Worm (Caenorhabditis elegans): ENCODE results near the gene spe-39.

spe-39 gene

ce11 chrV:6783044-6783625 lies 2.1 kb upstream of the spe-39 start:
- TF ChIP-seq ref-1 (GFP tag; conservative IDR thresholded peaks at IDR 0.05) (no peak), T22C8.4 (GFP tag; IDR thresholded peaks at IDR 0.05) (no peak), cog-1 (tag; optimal IDR thresholded peaks at IDR 0.05) (no peak), klf-2 (GFP tag; conservative IDR thresholded peaks at IDR 0.05) (no peak), ztf-23 (GFP tag; IDR thresholded peaks at IDR 0.05) (no peak), med-1 (GFP tag; optimal IDR thresholded peaks at IDR 0.05; ENCODE audit: insufficient read depth) (no peak), tab-1 (GFP tag; IDR thresholded peaks at IDR 0.05) (no peak), flt-1 (GFP tag; IDR thresholded peaks at IDR 0.05) (no peak), ztf-29 (GFP tag; IDR thresholded peaks at IDR 0.05) (no peak)

- TF ChIP-seq ztf-23 (GFP tag; IDR thresholded peaks at IDR 0.05) (no peak), ztf-29 (GFP tag; IDR thresholded peaks at IDR 0.05) (no peak), T22C8.4 (GFP tag; IDR thresholded peaks at IDR 0.05) (no peak), cog-1 (tag; optimal IDR thresholded peaks at IDR 0.05) (no peak), flt-1 (GFP tag; IDR thresholded peaks at IDR 0.05) (no peak), med-1 (GFP tag; optimal IDR thresholded peaks at IDR 0.05; ENCODE audit: insufficient read depth) (no peak), tab-1 (GFP tag; IDR thresholded peaks at IDR 0.05) (no peak), ref-1 (GFP tag; conservative IDR thresholded peaks at IDR 0.05) (no peak)
Measured at ce11 chrV:6787906-6788430, 2.7 kb downstream of the spe-39 start, which contains the start of gene ZC404.2. Gene ZC404.2 (plus strand): TSS chrV:6787952.

- no peak for TF ChIP-seq med-1 (GFP tag; optimal IDR thresholded peaks at IDR 0.05; ENCODE audit: insufficient read depth)
- no peak for TF ChIP-seq klf-2 (GFP tag; conservative IDR thresholded peaks at IDR 0.05)
- TF ChIP-seq cog-1 (tag; optimal IDR thresholded peaks at IDR 0.05), result no peak
- no peak for TF ChIP-seq ztf-29 (GFP tag; IDR thresholded peaks at IDR 0.05)
- no peak for TF ChIP-seq tab-1 (GFP tag; IDR thresholded peaks at IDR 0.05)
- no peak for TF ChIP-seq T22C8.4 (GFP tag; IDR thresholded peaks at IDR 0.05)
- TF ChIP-seq ztf-23 (GFP tag; IDR thresholded peaks at IDR 0.05), result no peak
- TF ChIP-seq ref-1 (GFP tag; conservative IDR thresholded peaks at IDR 0.05), result no peak
- TF ChIP-seq flt-1 (GFP tag; IDR thresholded peaks at IDR 0.05), result no peak
Measured at ce11 chrV:6792565-6792964, 7.3 kb downstream of the spe-39 start, which contains the start of gene gck-2. Gene gck-2 (minus strand): TSS chrV:6792665.

ce11 chrV:6792973-6793372 lies 7.7 kb downstream of the spe-39 start:
- TF ChIP-seq tab-1 (GFP tag; IDR thresholded peaks at IDR 0.05) (no peak), klf-2 (GFP tag; conservative IDR thresholded peaks at IDR 0.05) (no peak), ref-1 (GFP tag; conservative IDR thresholded peaks at IDR 0.05) (no peak), flt-1 (GFP tag; IDR thresholded peaks at IDR 0.05) (no peak), cog-1 (tag; optimal IDR thresholded peaks at IDR 0.05) (no peak), med-1 (GFP tag; optimal IDR thresholded peaks at IDR 0.05; ENCODE audit: insufficient read depth) (no peak), ztf-23 (GFP tag; IDR thresholded peaks at IDR 0.05) (no peak), ztf-29 (GFP tag; IDR thresholded peaks at IDR 0.05) (no peak), T22C8.4 (GFP tag; IDR thresholded peaks at IDR 0.05) (no peak)

- TF ChIP-seq T22C8.4 (GFP tag; IDR thresholded peaks at IDR 0.05) (no peak), tab-1 (GFP tag; IDR thresholded peaks at IDR 0.05) (no peak), cog-1 (tag; optimal IDR thresholded peaks at IDR 0.05) (no peak), klf-2 (GFP tag; conservative IDR thresholded peaks at IDR 0.05) (no peak), ref-1 (GFP tag; conservative IDR thresholded peaks at IDR 0.05) (no peak), ztf-29 (GFP tag; IDR thresholded peaks at IDR 0.05) (no peak)
Measured at ce11 chrV:6793744-6794239, 8.5 kb downstream of the spe-39 start, which contains the start of gene ZC404.1. Gene ZC404.1 (plus strand): TSS chrV:6794189.

ce11 chrV:6796264-6796663 lies 11.0 kb downstream of the spe-39 start:
- no peak for TF ChIP-seq ztf-23 (GFP tag; IDR thresholded peaks at IDR 0.05)
- TF ChIP-seq ref-1 (GFP tag; conservative IDR thresholded peaks at IDR 0.05), result no peak
- TF ChIP-seq flt-1 (GFP tag; IDR thresholded peaks at IDR 0.05), result no peak
- no peak for TF ChIP-seq tab-1 (GFP tag; IDR thresholded peaks at IDR 0.05)
- no peak for TF ChIP-seq ztf-29 (GFP tag; IDR thresholded peaks at IDR 0.05)

- TF ChIP-seq cog-1 (tag; optimal IDR thresholded peaks at IDR 0.05) (peak; percentile 65), tab-1 (GFP tag; IDR thresholded peaks at IDR 0.05) (no peak)
Measured at ce11 chrV:6796894-6797293, 11.6 kb downstream of the spe-39 start.

ce11 chrV:6799564-6799963 lies 14.3 kb downstream of the spe-39 start, which contains the start of gene dmsr-9:
Gene dmsr-9 (minus strand): TSS chrV:6799664.
- TF ChIP-seq klf-2 (GFP tag; conservative IDR thresholded peaks at IDR 0.05), result no peak
- TF ChIP-seq flt-1 (GFP tag; IDR thresholded peaks at IDR 0.05), result no peak
- TF ChIP-seq ztf-29 (GFP tag; IDR thresholded peaks at IDR 0.05), result no peak
- TF ChIP-seq T22C8.4 (GFP tag; IDR thresholded peaks at IDR 0.05), result no peak
- no peak for TF ChIP-seq ref-1 (GFP tag; conservative IDR thresholded peaks at IDR 0.05)
- no peak for TF ChIP-seq med-1 (GFP tag; optimal IDR thresholded peaks at IDR 0.05; ENCODE audit: insufficient read depth)
- no peak for TF ChIP-seq tab-1 (GFP tag; IDR thresholded peaks at IDR 0.05)
- no peak for TF ChIP-seq ztf-23 (GFP tag; IDR thresholded peaks at IDR 0.05)
- TF ChIP-seq cog-1 (tag; optimal IDR thresholded peaks at IDR 0.05), result no peak

ce11 chrV:6801850-6802249 lies 16.6 kb downstream of the spe-39 start, which contains the start of gene dmsr-10:
Gene dmsr-10 (minus strand): TSS chrV:6801950.
- TF ChIP-seq ref-1 (GFP tag; conservative IDR thresholded peaks at IDR 0.05), result no peak
- TF ChIP-seq med-1 (GFP tag; optimal IDR thresholded peaks at IDR 0.05; ENCODE audit: insufficient read depth), result no peak
- no peak for TF ChIP-seq tab-1 (GFP tag; IDR thresholded peaks at IDR 0.05)
- no peak for TF ChIP-seq T22C8.4 (GFP tag; IDR thresholded peaks at IDR 0.05)
- TF ChIP-seq klf-2 (GFP tag; conservative IDR thresholded peaks at IDR 0.05), result no peak
- TF ChIP-seq flt-1 (GFP tag; IDR thresholded peaks at IDR 0.05), result no peak
- TF ChIP-seq ztf-29 (GFP tag; IDR thresholded peaks at IDR 0.05), result no peak
- no peak for TF ChIP-seq cog-1 (tag; optimal IDR thresholded peaks at IDR 0.05)
- TF ChIP-seq ztf-23 (GFP tag; IDR thresholded peaks at IDR 0.05), result no peak

- TF ChIP-seq flt-1 (GFP tag; IDR thresholded peaks at IDR 0.05), result no peak
- no peak for TF ChIP-seq tab-1 (GFP tag; IDR thresholded peaks at IDR 0.05)
Measured at ce11 chrV:6803992-6804391, 18.7 kb downstream of the spe-39 start, which contains the start of gene dmsr-11. Gene dmsr-11 (minus strand): TSS chrV:6804092.
